Worm (Caenorhabditis elegans) whole organism, L2 larva: ENCODE results near the gene erg-28.

Experiments used
- ceh-82 ChIP-seq: fragments of 150-350 bp; optimal IDR thresholded peaks from 2 replicates; lab custom pipeline; 2014; ENCODE audit warnings: missing biosample characterization, missing genetic modification characterization
- fos-1 ChIP-seq: fragments of 150-350 bp; optimal IDR thresholded peaks from 2 replicates; lab custom pipeline; 2014; ENCODE audit warnings: missing biosample characterization, missing genetic modification characterization
- lin-39 ChIP-seq: fragments of 150-350 bp; optimal IDR thresholded peaks from 2 replicates; lab custom pipeline; 2014; ENCODE audit warnings: missing biosample characterization, missing genetic modification reagents, missing genetic modification characterization
- nhr-12 ChIP-seq: fragments of 150-350 bp; optimal IDR thresholded peaks from 2 replicates; lab custom pipeline; 2014; ENCODE audit warnings: missing biosample characterization, missing genetic modification characterization
- skn-1 ChIP-seq: sonication (generic microtip); optimal IDR thresholded peaks from 2 replicates; lab custom pipeline; 2017; ENCODE audit warnings: missing biosample characterization, missing genetic modification characterization
- ztf-11 ChIP-seq: sonication (generic microtip); optimal IDR thresholded peaks from 2 replicates; lab custom pipeline; 2017; ENCODE audit warnings: missing biosample characterization, missing genetic modification characterization

- TF ChIP-seq skn-1 (tag; lab: Kevin White, UChicago) (no peak), ztf-11 (tag; lab: Kevin White, UChicago) (no peak), nhr-12 (tag; lab: Kevin White, UChicago) (no peak), fos-1 (tag; lab: Kevin White, UChicago) (no peak), ceh-82 (tag; lab: Kevin White, UChicago) (no peak), lin-39 (tag; lab: Kevin White, UChicago) (no peak)
Observed at ce11 chrV:12590601-12591000, 16.6 kb upstream of the erg-28 start, which contains the start of gene ttr-43.
